Fruit fly (Drosophila melanogaster) Kc167 (cell line): ENCODE data around the gene kud.

Experiments
- Myc ChIP-seq: fragments of >200 bp; optimal IDR thresholded peaks from 2 replicates; lab custom pipeline; 2017; ENCODE audit warnings: missing external identifiers
- Sin3A ChIP-seq: fragments of >200 bp; optimal IDR thresholded peaks from 2 replicates; lab custom pipeline; 2018; ENCODE audit warnings: missing external identifiers
- h ChIP-seq: fragments of >200 bp; optimal IDR thresholded peaks from 3 replicates; lab custom pipeline; 2018; ENCODE audit warnings: missing external identifiers
- insv ChIP-seq: fragments of >200 bp; optimal IDR thresholded peaks from 3 replicates; lab custom pipeline; 2018; ENCODE audit warnings: missing external identifiers
- psq ChIP-seq: fragments of >200 bp; optimal IDR thresholded peaks from 2 replicates; lab custom pipeline; 2017; ENCODE audit warnings: missing external identifiers
- ttk ChIP-seq: sonication (Bioruptor generic); optimal IDR thresholded peaks from 2 replicates; lab custom pipeline; 2017; ENCODE audit warnings: missing external identifiers

DNA sequence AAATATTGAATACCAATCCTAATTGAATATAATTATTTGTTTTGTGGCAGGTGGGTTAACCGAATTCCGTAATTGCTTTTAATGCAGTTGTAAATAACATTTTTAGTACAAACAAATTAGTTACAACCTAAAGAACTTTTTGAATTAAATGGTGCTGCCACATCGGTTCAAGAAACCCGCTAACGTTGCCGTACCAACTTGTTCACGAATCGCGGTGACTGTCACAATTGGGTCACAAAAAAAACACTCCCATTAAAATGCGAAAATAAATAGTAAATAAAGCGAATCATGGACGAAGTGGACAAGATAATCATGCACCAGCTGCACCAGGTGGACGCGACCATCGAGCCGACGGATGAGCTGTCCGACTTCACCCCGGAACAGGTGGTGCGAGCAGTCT is 18.2 kb upstream of the kud start, which contains the start of gene CG9951:
- no peak for TF ChIP-seq psq (lab: Kevin White, UChicago)
- no peak for TF ChIP-seq h (lab: Kevin White, UChicago)
- no peak for TF ChIP-seq ttk (lab: Kevin White, UChicago)
- no peak for TF ChIP-seq Sin3A (lab: Kevin White, UChicago)
- no peak for TF ChIP-seq Myc (lab: Kevin White, UChicago)
- no peak for TF ChIP-seq insv (lab: Kevin White, UChicago)
